Fruit fly (Drosophila melanogaster): Measurements from ENCODE around the gene CG33695.

Gene CG33695

dm6 chr2L:11277927-11278351, at the start of gene CG33695:
TSS of gene CG33695 (plus strand) at chr2L:11278021.
- no peak for TF ChIP-seq Sin3A (optimal IDR thresholded peaks at IDR 0.05)
- TF ChIP-seq Myc (optimal IDR thresholded peaks at IDR 0.05), result no peak
- TF ChIP-seq h (optimal IDR thresholded peaks at IDR 0.05), result no peak
- no peak for TF ChIP-seq insv (optimal IDR thresholded peaks at IDR 0.05)
- TF ChIP-seq psq (optimal IDR thresholded peaks at IDR 0.05), result no peak
- no peak for TF ChIP-seq ttk (optimal IDR thresholded peaks at IDR 0.05)

dm6 chr2L:11228039-11228438, 49.8 kb upstream of the CG33695 start:
- no peak for TF ChIP-seq insv (optimal IDR thresholded peaks at IDR 0.05)

- TF ChIP-seq ttk (optimal IDR thresholded peaks at IDR 0.05) (no peak), h (optimal IDR thresholded peaks at IDR 0.05) (no peak), Sin3A (optimal IDR thresholded peaks at IDR 0.05) (no peak), Myc (optimal IDR thresholded peaks at IDR 0.05) (no peak), insv (optimal IDR thresholded peaks at IDR 0.05) (no peak), psq (optimal IDR thresholded peaks at IDR 0.05) (no peak)
Measured at dm6 chr2L:11228909-11229574, 48.8 kb upstream of the CG33695 start.

dm6 chr2L:11235534-11235933, 42.3 kb upstream of the CG33695 start:
- no peak for TF ChIP-seq psq (optimal IDR thresholded peaks at IDR 0.05)
- TF ChIP-seq Sin3A (optimal IDR thresholded peaks at IDR 0.05), result no peak
- no peak for TF ChIP-seq Myc (optimal IDR thresholded peaks at IDR 0.05)
- no peak for TF ChIP-seq insv (optimal IDR thresholded peaks at IDR 0.05)
- no peak for TF ChIP-seq h (optimal IDR thresholded peaks at IDR 0.05)
- no peak for TF ChIP-seq ttk (optimal IDR thresholded peaks at IDR 0.05)

- TF ChIP-seq Sin3A (optimal IDR thresholded peaks at IDR 0.05), result no peak
- TF ChIP-seq psq (optimal IDR thresholded peaks at IDR 0.05), result no peak
- TF ChIP-seq insv (optimal IDR thresholded peaks at IDR 0.05), result no peak
Measured at dm6 chr2L:11236364-11236763, 41.5 kb upstream of the CG33695 start.

dm6 chr2L:11243912-11244311, 33.9 kb upstream of the CG33695 start:
- TF ChIP-seq h (optimal IDR thresholded peaks at IDR 0.05) (no peak), Sin3A (optimal IDR thresholded peaks at IDR 0.05) (no peak), ttk (optimal IDR thresholded peaks at IDR 0.05) (no peak), insv (optimal IDR thresholded peaks at IDR 0.05) (no peak)

- no peak for TF ChIP-seq insv (optimal IDR thresholded peaks at IDR 0.05)
Measured at dm6 chr2L:11247730-11248129, 30.1 kb upstream of the CG33695 start.

- TF ChIP-seq Sin3A (optimal IDR thresholded peaks at IDR 0.05) (no peak), h (optimal IDR thresholded peaks at IDR 0.05) (no peak), ttk (optimal IDR thresholded peaks at IDR 0.05) (no peak), insv (optimal IDR thresholded peaks at IDR 0.05) (no peak), psq (optimal IDR thresholded peaks at IDR 0.05) (no peak)
Measured at dm6 chr2L:11249376-11249775, 28.4 kb upstream of the CG33695 start.

dm6 chr2L:11251181-11251580, 26.6 kb upstream of the CG33695 start:
- TF ChIP-seq ttk (optimal IDR thresholded peaks at IDR 0.05) (no peak), insv (optimal IDR thresholded peaks at IDR 0.05) (no peak), Myc (optimal IDR thresholded peaks at IDR 0.05) (no peak), psq (optimal IDR thresholded peaks at IDR 0.05) (no peak), Sin3A (optimal IDR thresholded peaks at IDR 0.05) (no peak), h (optimal IDR thresholded peaks at IDR 0.05) (no peak)

dm6 chr2L:11268933-11269631, 8.7 kb upstream of the CG33695 start, which contains the start of gene cmet:
TSS of gene cmet (minus strand) at chr2L:11269002.
- TF ChIP-seq Myc (optimal IDR thresholded peaks at IDR 0.05) (no peak), psq (optimal IDR thresholded peaks at IDR 0.05) (no peak), h (optimal IDR thresholded peaks at IDR 0.05) (no peak), insv (optimal IDR thresholded peaks at IDR 0.05) (no peak), ttk (optimal IDR thresholded peaks at IDR 0.05) (no peak), Sin3A (optimal IDR thresholded peaks at IDR 0.05) (no peak)

- no peak for TF ChIP-seq Sin3A (optimal IDR thresholded peaks at IDR 0.05)
- TF ChIP-seq ttk (optimal IDR thresholded peaks at IDR 0.05), result no peak
- no peak for TF ChIP-seq h (optimal IDR thresholded peaks at IDR 0.05)
- TF ChIP-seq insv (optimal IDR thresholded peaks at IDR 0.05), result no peak
- no peak for TF ChIP-seq Myc (optimal IDR thresholded peaks at IDR 0.05)
Measured at dm6 chr2L:11269632-11269965, 8.2 kb upstream of the CG33695 start, which contains the start of gene cana. TSS of gene cana (plus strand) at chr2L:11269780.

dm6 chr2L:11271622-11272282, 6.1 kb upstream of the CG33695 start:
- TF ChIP-seq h (optimal IDR thresholded peaks at IDR 0.05), result no peak
- no peak for TF ChIP-seq insv (optimal IDR thresholded peaks at IDR 0.05)
- TF ChIP-seq ttk (optimal IDR thresholded peaks at IDR 0.05), result no peak
- no peak for TF ChIP-seq Myc (optimal IDR thresholded peaks at IDR 0.05)
- TF ChIP-seq psq (optimal IDR thresholded peaks at IDR 0.05), result no peak
- TF ChIP-seq Sin3A (optimal IDR thresholded peaks at IDR 0.05), result no peak

- TF ChIP-seq insv (optimal IDR thresholded peaks at IDR 0.05) (no peak), h (optimal IDR thresholded peaks at IDR 0.05) (no peak), ttk (optimal IDR thresholded peaks at IDR 0.05) (no peak)
Measured at dm6 chr2L:11280090-11280489, 2.3 kb downstream of the CG33695 start, which contains the start of gene Ppt2. TSS of gene Ppt2 (plus strand) at chr2L:11280298.
